Fruit fly (Drosophila melanogaster): ENCODE measurements around the gene indra.

DNA sequence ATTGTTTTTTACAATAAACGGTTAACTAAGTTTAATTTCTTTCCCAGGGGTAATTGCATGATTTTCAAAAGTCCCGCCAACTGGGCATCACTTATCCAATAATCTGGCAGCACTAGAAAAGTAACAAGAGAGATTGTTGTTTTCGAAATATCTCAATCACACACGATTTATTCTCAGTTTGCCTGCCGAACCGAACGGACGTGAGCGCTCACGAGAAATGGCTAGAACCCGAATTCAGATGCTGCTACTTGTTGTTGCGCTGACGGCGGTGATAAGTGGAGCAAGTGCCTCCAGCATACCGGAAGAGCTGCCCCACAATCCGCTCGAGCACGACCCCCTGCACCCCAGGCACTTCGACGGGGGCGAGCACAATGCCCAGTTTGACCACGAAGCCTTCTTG, 43.7 kb downstream of the indra start, which contains the start of gene scf:
- no peak for TF ChIP-seq tx (GFP tag; optimal IDR thresholded peaks at IDR 0.05)
- TF ChIP-seq pum (GFP tag; optimal IDR thresholded peaks at IDR 0.05), result no peak
- TF ChIP-seq stwl (tag; optimal IDR thresholded peaks at IDR 0.05), result peak; percentile 36
- TF ChIP-seq Gug (GFP tag; IDR thresholded peaks at IDR 0.05), result no peak; the same call in 3 of the 4 replicates
- no peak for TF ChIP-seq CG31441 (GFP tag; IDR thresholded peaks at IDR 0.05)

Data from whole organism, embryonic.